Fruit fly (Drosophila melanogaster) whole organism, embryonic: Measurements from ENCODE around the gene CG44355.

Experiments used
- Blimp-1 ChIP-seq: fragments of 200-800 bp; sonication (Bioruptor generic); optimal IDR thresholded peaks from 3 replicates; lab custom pipeline; 2018; ENCODE audit warnings: missing biosample characterization, missing genetic modification characterization, mild to moderate bottlenecking, moderate library complexity, missing genetic modification reagents
- CG10565 ChIP-seq: fragments of 200-800 bp; sonication (Bioruptor generic); optimal IDR thresholded peaks from 3 replicates; lab custom pipeline; 2016; ENCODE audit warnings: missing biosample characterization, mild to moderate bottlenecking, missing genetic modification characterization
- CG10654 ChIP-seq: fragments of 200-800 bp; sonication (Bioruptor generic); optimal IDR thresholded peaks from 2 replicates; lab custom pipeline; 2016; ENCODE audit warnings: missing biosample characterization, missing genetic modification characterization
- CG10979 ChIP-seq: fragments of 200-800 bp; sonication (Bioruptor generic); optimal IDR thresholded peaks from 2 replicates; lab custom pipeline; 2018; ENCODE audit warnings: missing biosample characterization, mild to moderate bottlenecking, missing genetic modification characterization, moderate library complexity
- CG13123 ChIP-seq: fragments of 200-800 bp; sonication (Bioruptor generic); optimal IDR thresholded peaks from 2 replicates; lab custom pipeline; 2016; ENCODE audit warnings: missing biosample characterization, missing genetic modification characterization
- CG13424 ChIP-seq: fragments of 200-800 bp; sonication (Bioruptor generic); optimal IDR thresholded peaks from 2 replicates; lab custom pipeline; 2019; ENCODE audit warnings: missing biosample characterization, mild to moderate bottlenecking, missing genetic modification characterization, moderate library complexity
- CG13775 ChIP-seq: fragments of 200-800 bp; sonication (Bioruptor generic); optimal IDR thresholded peaks from 3 replicates; lab custom pipeline; 2017; ENCODE audit warnings: missing biosample characterization, mild to moderate bottlenecking, missing genetic modification characterization
- CG15514 ChIP-seq: fragments of 200-800 bp; sonication (Bioruptor generic); optimal IDR thresholded peaks from 3 replicates; lab custom pipeline; 2017; ENCODE audit warnings: missing biosample characterization, missing genetic modification characterization, mild to moderate bottlenecking, moderate library complexity, missing genetic modification reagents
- CG15696 ChIP-seq: fragments of 200-800 bp; sonication (Bioruptor generic); optimal IDR thresholded peaks from 2 replicates; lab custom pipeline; 2019; ENCODE audit warnings: missing biosample characterization, mild to moderate bottlenecking, missing genetic modification characterization, moderate library complexity
- CG16779 ChIP-seq: fragments of 200-800 bp; sonication (Bioruptor generic); IDR thresholded peaks from 2 replicates; pipeline ENCODE4 v1.3.6; 2022; ENCODE audit warnings: missing biosample characterization, missing genetic modification characterization
- CG16815 ChIP-seq: fragments of 200-800 bp; sonication (Bioruptor generic); optimal IDR thresholded peaks from 3 replicates; lab custom pipeline; 2017; ENCODE audit warnings: missing biosample characterization, mild to moderate bottlenecking, missing genetic modification characterization
- CG17328 ChIP-seq: fragments of 200-800 bp; sonication (Bioruptor generic); IDR thresholded peaks from 2 replicates; pipeline ENCODE4 v1.3.6; 2022; ENCODE audit warnings: missing biosample characterization, missing genetic modification characterization
- CG17612 ChIP-seq: fragments of 200-800 bp; sonication (Bioruptor generic); IDR thresholded peaks from 2 replicates; pipeline ENCODE4 v1.3.6; 2022; ENCODE audit warnings: missing biosample characterization, missing genetic modification characterization
- CG31441 ChIP-seq: fragments of 200-800 bp; sonication (Bioruptor generic); IDR thresholded peaks from 2 replicates; pipeline ENCODE4 v1.3.6; 2022; ENCODE audit warnings: missing biosample characterization, missing genetic modification characterization
- CG3726 ChIP-seq: fragments of 200-800 bp; sonication (Bioruptor generic); IDR thresholded peaks from 3 replicates; pipeline ENCODE4, ENCODE4 v1.3.6; 2022; ENCODE audit warnings: missing biosample characterization, missing genetic modification characterization
- CG4404 ChIP-seq: fragments of 200-800 bp; sonication (Bioruptor generic); IDR thresholded peaks from 2 replicates; pipeline ENCODE4 v1.3.6; 2022; ENCODE audit warnings: missing biosample characterization, missing genetic modification characterization
- CG4707 ChIP-seq: fragments of 200-800 bp; sonication (Bioruptor generic); optimal IDR thresholded peaks from 2 replicates; lab custom pipeline; 2018; ENCODE audit warnings: missing biosample characterization, mild to moderate bottlenecking, missing genetic modification characterization, moderate library complexity
- CG6791 ChIP-seq: fragments of 200-800 bp; sonication (Bioruptor generic); IDR thresholded peaks from 3 replicates; pipeline ENCODE4 v1.3.6; 2022; ENCODE audit warnings: missing biosample characterization, missing genetic modification characterization; ENCODE audit not compliant: partially characterized antibody
- CG7928 ChIP-seq: fragments of 200-800 bp; sonication (Bioruptor generic); optimal IDR thresholded peaks from 2 replicates; lab custom pipeline; 2017; ENCODE audit warnings: missing biosample characterization, mild to moderate bottlenecking, missing genetic modification characterization
- CG8944 ChIP-seq: fragments of 200-800 bp; sonication (Bioruptor generic); optimal IDR thresholded peaks from 3 replicates; lab custom pipeline; 2016; ENCODE audit warnings: missing biosample characterization, missing genetic modification characterization
- Dfd ChIP-seq, 2 experiments: fragments of >200 bp; optimal IDR thresholded peaks; 2 replicates each; lab custom pipeline; 2017; ENCODE audit warnings: missing biosample characterization in 2 of 2, missing genetic modification characterization in 2 of 2
- Dip2 ChIP-seq: fragments of 200-800 bp; sonication (Bioruptor generic); IDR thresholded peaks from 2 replicates; pipeline ENCODE4 v1.3.6; 2022; ENCODE audit warnings: missing biosample characterization, missing genetic modification characterization
- Doc2 ChIP-seq: fragments of 200-800 bp; sonication (Bioruptor generic); IDR thresholded peaks from 2 replicates; pipeline ENCODE4 v1.3.6; 2022; ENCODE audit warnings: missing biosample characterization, missing genetic modification characterization
- Ets65A ChIP-seq: fragments of 200-800 bp; sonication (Bioruptor generic); peaks from one replicate; lab custom pipeline; 2016; ENCODE audit warnings: missing biosample characterization, missing genetic modification characterization
- Gsc ChIP-seq: fragments of 200-800 bp; sonication (Bioruptor generic); IDR thresholded peaks from 2 replicates; pipeline ENCODE4 v1.3.6; 2022; ENCODE audit warnings: missing biosample characterization, missing genetic modification characterization
- Hr3 ChIP-seq: fragments of 200-800 bp; sonication (Bioruptor generic); optimal IDR thresholded peaks from 3 replicates; lab custom pipeline; 2016; ENCODE audit warnings: missing biosample characterization, missing genetic modification characterization
- Hsf ChIP-seq: fragments of 200-800 bp; sonication (Bioruptor generic); optimal IDR thresholded peaks from 3 replicates; lab custom pipeline; 2016; ENCODE audit warnings: missing biosample characterization, missing genetic modification characterization
- NC2β ChIP-seq: fragments of 200-800 bp; sonication (Bioruptor generic); optimal IDR thresholded peaks from 2 replicates; lab custom pipeline; 2016; ENCODE audit warnings: missing biosample characterization, missing genetic modification characterization
- Pdp1 ChIP-seq, 2 experiments: fragments of 200-800 bp; sonication (Bioruptor generic); optimal IDR thresholded peaks; 3 replicates each; lab custom pipeline; 2016; ENCODE audit warnings: missing biosample characterization in 2 of 2, missing genetic modification characterization in 2 of 2, mild to moderate bottlenecking in 1 of 2, moderate library complexity in 1 of 2
- Scr ChIP-seq: fragments of 200-800 bp; sonication (Bioruptor generic); IDR thresholded peaks from 2 replicates; pipeline ENCODE4 v1.3.6; 2022; ENCODE audit warnings: missing biosample characterization, missing genetic modification characterization; ENCODE audit not compliant: partially characterized antibody
- Side ChIP-seq: fragments of 200-800 bp; sonication (Bioruptor generic); optimal IDR thresholded peaks from 2 replicates; lab custom pipeline; 2016; ENCODE audit warnings: missing biosample characterization, missing genetic modification characterization
- Vsx1 ChIP-seq: fragments of 200-800 bp; sonication (Bioruptor generic); optimal IDR thresholded peaks from 2 replicates; lab custom pipeline; 2017; ENCODE audit warnings: missing biosample characterization, mild to moderate bottlenecking, missing genetic modification characterization, missing genetic modification reagents
- Xbp1 ChIP-seq: fragments of 200-800 bp; sonication (Bioruptor generic); optimal IDR thresholded peaks from 3 replicates; lab custom pipeline; 2016; ENCODE audit warnings: missing biosample characterization, mild to moderate bottlenecking, missing genetic modification characterization
- aop ChIP-seq: fragments of 200-800 bp; sonication (Bioruptor generic); IDR thresholded peaks from 2 replicates; pipeline ENCODE4 v1.3.6; 2022; ENCODE audit warnings: missing biosample characterization, missing genetic modification characterization
- ap ChIP-seq: fragments of 200-800 bp; sonication (Bioruptor generic); IDR thresholded peaks from 2 replicates; pipeline ENCODE4 v1.3.6; 2022; ENCODE audit warnings: missing biosample characterization, missing genetic modification characterization
- bigmax ChIP-seq: fragments of 200-800 bp; sonication (Bioruptor generic); optimal IDR thresholded peaks from 2 replicates; lab custom pipeline; 2018; ENCODE audit warnings: missing biosample characterization, mild to moderate bottlenecking, missing genetic modification characterization
- cg ChIP-seq: fragments of 200-800 bp; sonication (Bioruptor generic); optimal IDR thresholded peaks from 3 replicates; lab custom pipeline; 2019; ENCODE audit warnings: missing biosample characterization, mild to moderate bottlenecking, missing genetic modification characterization, moderate library complexity
- chif ChIP-seq, 2 experiments: fragments of 200-800 bp; sonication (Bioruptor generic); optimal IDR thresholded peaks; 3 replicates each; lab custom pipeline; 2016; ENCODE audit warnings: missing biosample characterization in 2 of 2, missing genetic modification characterization in 2 of 2
- exex ChIP-seq: fragments of 200-800 bp; sonication (Bioruptor generic); optimal IDR thresholded peaks from 4 replicates; lab custom pipeline; 2018; ENCODE audit warnings: missing biosample characterization, mild to moderate bottlenecking, missing genetic modification characterization, moderate library complexity
- eyg ChIP-seq: fragments of 200-800 bp; sonication (Bioruptor generic); optimal IDR thresholded peaks from 3 replicates; lab custom pipeline; 2016; ENCODE audit warnings: missing biosample characterization, missing genetic modification characterization
- ftz-f1 ChIP-seq: fragments of 200-800 bp; sonication (Bioruptor generic); optimal IDR thresholded peaks from 2 replicates; lab custom pipeline; 2016; ENCODE audit warnings: missing biosample characterization, missing genetic modification characterization
- ham ChIP-seq: fragments of 200-800 bp; sonication (Bioruptor generic); IDR thresholded peaks from 2 replicates; pipeline ENCODE4 v1.3.6; 2022; ENCODE audit warnings: missing biosample characterization, missing genetic modification characterization
- insv ChIP-seq, 2 experiments: fragments of 200-800 bp; sonication (Bioruptor generic); optimal IDR thresholded peaks; 3 replicates each; lab custom pipeline; 2016 to 2018; ENCODE audit warnings: missing biosample characterization in 2 of 2, missing genetic modification characterization in 2 of 2
- jing ChIP-seq: fragments of 200-800 bp; sonication (Bioruptor generic); optimal IDR thresholded peaks from 2 replicates; lab custom pipeline; 2018; ENCODE audit warnings: missing biosample characterization, mild to moderate bottlenecking, missing genetic modification characterization
- knrl ChIP-seq: fragments of 200-800 bp; sonication (Bioruptor generic); IDR thresholded peaks from 3 replicates; pipeline ENCODE4 v1.3.6; 2022; ENCODE audit warnings: missing biosample characterization, missing genetic modification characterization; ENCODE audit not compliant: partially characterized antibody
- sd ChIP-seq: fragments of 200-800 bp; sonication (Bioruptor generic); optimal IDR thresholded peaks from 3 replicates; lab custom pipeline; 2018; ENCODE audit warnings: missing biosample characterization, mild to moderate bottlenecking, missing genetic modification characterization, moderate library complexity
- slp2 ChIP-seq: fragments of 200-800 bp; sonication (Bioruptor generic); optimal IDR thresholded peaks from 2 replicates; lab custom pipeline; 2016; ENCODE audit warnings: missing biosample characterization, missing genetic modification characterization
- ssp ChIP-seq: fragments of 200-800 bp; sonication (Bioruptor generic); IDR thresholded peaks from 2 replicates; pipeline ENCODE4 v1.3.6; 2022; ENCODE audit warnings: missing biosample characterization, missing genetic modification characterization
- tin ChIP-seq: fragments of 200-800 bp; sonication (Bioruptor generic); optimal IDR thresholded peaks from 3 replicates; lab custom pipeline; 2016; ENCODE audit warnings: missing biosample characterization, missing genetic modification characterization
- wdn ChIP-seq: fragments of 200-800 bp; sonication (Bioruptor generic); IDR thresholded peaks from 2 replicates; pipeline ENCODE4 v1.3.6; 2022; ENCODE audit warnings: missing biosample characterization, missing genetic modification characterization
- z ChIP-seq: fragments of 200-800 bp; sonication (Bioruptor generic); IDR thresholded peaks from 3 replicates; pipeline ENCODE4 v1.3.6; 2022; ENCODE audit warnings: missing biosample characterization, missing genetic modification characterization
- zfh1 ChIP-seq: fragments of 200-800 bp; sonication (Bioruptor generic); IDR thresholded peaks from 3 replicates; pipeline ENCODE4 v1.3.6; 2022; ENCODE audit warnings: missing biosample characterization, missing genetic modification characterization

Gene CG44355

dm6 chr3L:12271195-12271618 is 39.4 kb upstream of the CG44355 start, which contains the start of gene Pbgs (continued):
- peak; percentile 68 for TF ChIP-seq CG31441 (GFP tag; lab: Robert Waterston, UW)
- no peak for TF ChIP-seq Side (GFP tag; lab: Kevin White, UChicago)
- TF ChIP-seq z, result no peak
- no peak for TF ChIP-seq bigmax (GFP tag; lab: Kevin White, UChicago)
- TF ChIP-seq knrl, result no peak; the same call in 2 of the 3 replicates
- no peak for TF ChIP-seq ham (GFP tag; lab: Robert Waterston, UW)
- TF ChIP-seq CG6791 (GFP tag; lab: Robert Waterston, UW), result no peak
- TF ChIP-seq Hr3 (GFP tag; lab: Kevin White, UChicago), result no peak
- no peak for TF ChIP-seq CG16779 (GFP tag; lab: Robert Waterston, UW)
- no peak for TF ChIP-seq chif (GFP tag; optimal IDR thresholded peaks at IDR 0.05; lab: Kevin White, UChicago)
- TF ChIP-seq Scr (GFP tag; lab: Robert Waterston, UW), result no peak
- peak; percentile 40 for TF ChIP-seq CG13424 (tag; lab: Kevin White, UChicago)
- TF ChIP-seq CG15696 (tag; lab: Kevin White, UChicago), result peak; percentile 58
- TF ChIP-seq cg (GFP tag; lab: Kevin White, UChicago), result no peak
- TF ChIP-seq ssp, result no peak
- TF ChIP-seq zfh1 (GFP tag; lab: Robert Waterston, UW), result peak; percentile 40; the same call in 1 of the 3 replicates
- no peak for TF ChIP-seq NC2β (GFP tag; lab: Kevin White, UChicago)
- TF ChIP-seq CG15514 (GFP tag; lab: Kevin White, UChicago), result peak; percentile 36
- peak; percentile 4 for TF ChIP-seq Xbp1 (GFP tag; lab: Kevin White, UChicago)
- TF ChIP-seq CG7928 (GFP tag; lab: Kevin White, UChicago), result no peak
- no peak for TF ChIP-seq Dip2 (GFP tag; lab: Robert Waterston, UW)
- TF ChIP-seq slp2, result no peak
- TF ChIP-seq CG10565, result no peak
- TF ChIP-seq wdn (GFP tag; lab: Robert Waterston, UW), result no peak
- TF ChIP-seq tin (GFP tag; lab: Kevin White, UChicago), result no peak
- TF ChIP-seq CG17612 (GFP tag; lab: Robert Waterston, UW), result no peak
- peak; percentile 13 for TF ChIP-seq Vsx1 (GFP tag; lab: Kevin White, UChicago)
- TF ChIP-seq CG16815 (GFP tag; lab: Kevin White, UChicago), result no peak
- TF ChIP-seq insv (GFP tag; optimal IDR thresholded peaks at IDR 0.05; lab: Kevin White, UChicago), result no peak
- no peak for TF ChIP-seq Dfd (GFP tag; optimal IDR thresholded peaks at IDR 0.05; lab: Kevin White, UChicago)
- TF ChIP-seq exex (tag; lab: Kevin White, UChicago), result peak; percentile 37
- TF ChIP-seq aop (GFP tag; lab: Robert Waterston, UW), result no peak
- no peak for TF ChIP-seq Doc2
- TF ChIP-seq Ets65A (GFP tag; lab: Kevin White, UChicago), result no peak
- no peak for TF ChIP-seq CG13123
- TF ChIP-seq CG3726 (GFP tag; lab: Robert Waterston, UW), result no peak
- no peak for TF ChIP-seq ftz-f1 (GFP tag; lab: Kevin White, UChicago)
- TF ChIP-seq CG13775, result no peak
- TF ChIP-seq CG4404 (GFP tag; lab: Robert Waterston, UW), result no peak
- TF ChIP-seq Hsf (GFP tag; lab: Kevin White, UChicago), result no peak
- TF ChIP-seq jing (GFP tag; lab: Kevin White, UChicago), result no peak
- TF ChIP-seq ap, result no peak
- peak; percentile 39 for TF ChIP-seq CG10654 (GFP tag; lab: Kevin White, UChicago)
- no peak for TF ChIP-seq CG4707 (GFP tag; lab: Kevin White, UChicago)
- TF ChIP-seq CG17328 (GFP tag; lab: Robert Waterston, UW), result peak; percentile 68
- peak; percentile 36 for TF ChIP-seq CG10979 (tag; lab: Kevin White, UChicago)
- TF ChIP-seq sd (tag; lab: Kevin White, UChicago), result no peak
- no peak for TF ChIP-seq eyg (GFP tag; lab: Kevin White, UChicago)
- TF ChIP-seq Gsc (GFP tag; lab: Robert Waterston, UW), result no peak
- TF ChIP-seq Pdp1 (GFP tag; optimal IDR thresholded peaks at IDR 0.05; lab: Kevin White, UChicago), result peak in 1 of 2 experiments; percentile 72
- TF ChIP-seq Blimp-1 (GFP tag; lab: Kevin White, UChicago), result peak; percentile 59
- no peak for TF ChIP-seq CG8944 (GFP tag; lab: Kevin White, UChicago)
